Fruit fly (Drosophila melanogaster) whole organism, embryonic: Measurements from ENCODE around the gene Rab5.

ENCODE experiments used
- CG11085 ChIP-seq: fragments of 200-800 bp; sonication (Bioruptor generic); IDR thresholded peaks from 2 replicates; pipeline ENCODE4 v1.3.6; 2022; ENCODE audit warnings: missing biosample characterization, missing genetic modification characterization
- CG11247 ChIP-seq: fragments of 200-800 bp; sonication (Bioruptor generic); IDR thresholded peaks from 2 replicates; pipeline ENCODE4 v1.3.6; 2022; ENCODE audit warnings: missing biosample characterization, missing genetic modification characterization
- CG11456 ChIP-seq: fragments of 200-800 bp; sonication (Bioruptor generic); IDR thresholded peaks from 3 replicates; pipeline ENCODE4 v1.3.6; 2022; ENCODE audit warnings: missing biosample characterization, missing genetic modification characterization
- CG12659 ChIP-seq: fragments of 200-800 bp; sonication (Bioruptor generic); optimal IDR thresholded peaks from 3 replicates; lab custom pipeline; 2017; ENCODE audit warnings: mild to moderate bottlenecking, missing biosample characterization, missing genetic modification reagents, missing genetic modification characterization
- CG12769 ChIP-seq: fragments of 200-800 bp; sonication (Bioruptor generic); optimal IDR thresholded peaks from 2 replicates; lab custom pipeline; 2019; ENCODE audit warnings: missing biosample characterization, mild to moderate bottlenecking, missing genetic modification characterization, moderate library complexity
- CG13287 ChIP-seq: fragments of 200-800 bp; sonication (Bioruptor generic); IDR thresholded peaks from 2 replicates; pipeline ENCODE4 v1.3.6; 2022; ENCODE audit warnings: missing biosample characterization, missing genetic modification characterization; ENCODE audit not compliant: partially characterized antibody
- CG13775 ChIP-seq: fragments of 200-800 bp; sonication (Bioruptor generic); optimal IDR thresholded peaks from 3 replicates; lab custom pipeline; 2017; ENCODE audit warnings: missing biosample characterization, mild to moderate bottlenecking, missing genetic modification characterization
- CG1529 ChIP-seq: fragments of 200-800 bp; sonication (Bioruptor generic); optimal IDR thresholded peaks from 3 replicates; lab custom pipeline; 2018; ENCODE audit warnings: missing biosample characterization, missing genetic modification characterization
- CG15514 ChIP-seq: fragments of 200-800 bp; sonication (Bioruptor generic); optimal IDR thresholded peaks from 3 replicates; lab custom pipeline; 2017; ENCODE audit warnings: missing biosample characterization, missing genetic modification characterization, mild to moderate bottlenecking, moderate library complexity, missing genetic modification reagents
- CG15696 ChIP-seq: fragments of 200-800 bp; sonication (Bioruptor generic); optimal IDR thresholded peaks from 2 replicates; lab custom pipeline; 2019; ENCODE audit warnings: missing biosample characterization, mild to moderate bottlenecking, missing genetic modification characterization, moderate library complexity
- CG17802 ChIP-seq: fragments of 200-800 bp; sonication (Bioruptor generic); optimal IDR thresholded peaks from 2 replicates; lab custom pipeline; 2018; ENCODE audit warnings: missing biosample characterization, mild to moderate bottlenecking, missing genetic modification characterization, moderate library complexity
- CG18599 ChIP-seq: fragments of 200-800 bp; sonication (Bioruptor generic); optimal IDR thresholded peaks from 3 replicates; lab custom pipeline; 2017; ENCODE audit warnings: missing biosample characterization, missing genetic modification characterization, mild to moderate bottlenecking, moderate library complexity, missing genetic modification reagents
- CG2116 ChIP-seq: fragments of 200-800 bp; sonication (Bioruptor generic); optimal IDR thresholded peaks from 3 replicates; lab custom pipeline; 2018; ENCODE audit warnings: missing biosample characterization, mild to moderate bottlenecking, missing genetic modification characterization
- CG31441 ChIP-seq: fragments of 200-800 bp; sonication (Bioruptor generic); IDR thresholded peaks from 2 replicates; pipeline ENCODE4 v1.3.6; 2022; ENCODE audit warnings: missing biosample characterization, missing genetic modification characterization
- CG33557 ChIP-seq: fragments of 200-800 bp; sonication (Bioruptor generic); optimal IDR thresholded peaks from 2 replicates; lab custom pipeline; 2019; ENCODE audit warnings: missing biosample characterization, mild to moderate bottlenecking, missing genetic modification characterization, moderate library complexity
- CG34422 ChIP-seq: fragments of 200-800 bp; sonication (Bioruptor generic); IDR thresholded peaks from 3 replicates; pipeline ENCODE4 v1.3.6; 2022; ENCODE audit warnings: missing biosample characterization, missing genetic modification characterization
- CG3847 ChIP-seq: fragments of 200-800 bp; sonication (Bioruptor generic); IDR thresholded peaks from 2 replicates; pipeline ENCODE4 v1.3.6; 2022; ENCODE audit warnings: missing biosample characterization, missing genetic modification characterization
- CG4282 ChIP-seq: fragments of 200-800 bp; sonication (Bioruptor generic); optimal IDR thresholded peaks from 2 replicates; lab custom pipeline; 2016; ENCODE audit warnings: missing biosample characterization, missing genetic modification characterization
- CG6765 ChIP-seq: fragments of 200-800 bp; sonication (Bioruptor generic); optimal IDR thresholded peaks from 3 replicates; lab custom pipeline; 2017; ENCODE audit warnings: missing biosample characterization, mild to moderate bottlenecking, missing genetic modification characterization
- CG7928 ChIP-seq: fragments of 200-800 bp; sonication (Bioruptor generic); optimal IDR thresholded peaks from 2 replicates; lab custom pipeline; 2017; ENCODE audit warnings: missing biosample characterization, mild to moderate bottlenecking, missing genetic modification characterization
- CG8765 ChIP-seq: fragments of 200-800 bp; sonication (Bioruptor generic); IDR thresholded peaks from 2 replicates; pipeline ENCODE4 v1.3.6; 2022; ENCODE audit warnings: missing biosample characterization, missing genetic modification characterization
- CG9215 ChIP-seq: fragments of 200-800 bp; sonication (Bioruptor generic); IDR thresholded peaks from 2 replicates; pipeline ENCODE4 v1.3.6; 2022; ENCODE audit warnings: missing biosample characterization, missing genetic modification characterization
- CG9727 ChIP-seq: fragments of 200-800 bp; sonication (Bioruptor generic); optimal IDR thresholded peaks from 3 replicates; lab custom pipeline; 2017; ENCODE audit warnings: missing biosample characterization, mild to moderate bottlenecking, missing genetic modification characterization
- CG9797 ChIP-seq: fragments of 200-800 bp; sonication (Bioruptor generic); optimal IDR thresholded peaks from 3 replicates; lab custom pipeline; 2018; ENCODE audit warnings: missing biosample characterization, mild to moderate bottlenecking, missing genetic modification characterization
- CHES-1-like ChIP-seq: fragments of 200-800 bp; sonication (Bioruptor generic); optimal IDR thresholded peaks from 2 replicates; lab custom pipeline; 2016; ENCODE audit warnings: missing biosample characterization, missing genetic modification characterization
- CkIIα-i1 ChIP-seq: fragments of 200-800 bp; sonication (Bioruptor generic); IDR thresholded peaks from 2 replicates; pipeline ENCODE4 v1.3.6; 2022; ENCODE audit warnings: missing biosample characterization, missing genetic modification characterization
- D19A ChIP-seq: fragments of 200-800 bp; optimal IDR thresholded peaks from 3 replicates; lab custom pipeline; 2019; ENCODE audit warnings: missing biosample characterization, mild to moderate bottlenecking, missing genetic modification characterization, moderate library complexity
- E2f2 ChIP-seq: fragments of 200-800 bp; sonication (Bioruptor generic); IDR thresholded peaks from 2 replicates; pipeline ENCODE4 v1.3.6; 2022; ENCODE audit warnings: missing biosample characterization, missing genetic modification characterization
- Elba2 ChIP-seq: fragments of 200-800 bp; sonication (Bioruptor generic); optimal IDR thresholded peaks from 3 replicates; lab custom pipeline; 2016; ENCODE audit warnings: missing biosample characterization, missing genetic modification characterization
- Fer2 ChIP-seq: fragments of 200-800 bp; sonication (Bioruptor generic); optimal IDR thresholded peaks from 2 replicates; lab custom pipeline; 2018; ENCODE audit warnings: missing biosample characterization, mild to moderate bottlenecking, missing genetic modification characterization, moderate library complexity
- HHEX ChIP-seq: fragments of 200-800 bp; sonication (Bioruptor generic); optimal IDR thresholded peaks from 3 replicates; lab custom pipeline; 2017; ENCODE audit warnings: missing biosample characterization, mild to moderate bottlenecking, missing genetic modification characterization, missing genetic modification reagents
- HLHmδ ChIP-seq: fragments of 200-800 bp; sonication (Bioruptor generic); optimal IDR thresholded peaks from 2 replicates; lab custom pipeline; 2018; ENCODE audit warnings: missing biosample characterization, mild to moderate bottlenecking, missing genetic modification characterization, moderate library complexity
- HmgD ChIP-seq: fragments of 200-800 bp; sonication (Bioruptor generic); optimal IDR thresholded peaks from 3 replicates; lab custom pipeline; 2016; ENCODE audit warnings: missing biosample characterization, missing genetic modification characterization
- Lim3 ChIP-seq: fragments of 200-800 bp; sonication (Bioruptor generic); IDR thresholded peaks from 2 replicates; pipeline ENCODE4 v1.3.6; 2022; ENCODE audit warnings: missing biosample characterization, missing genetic modification characterization
- Opbp ChIP-seq: fragments of 200-800 bp; sonication (Bioruptor generic); IDR thresholded peaks from 3 replicates; pipeline ENCODE4 v1.3.6; 2022; ENCODE audit warnings: missing biosample characterization, missing genetic modification characterization; ENCODE audit not compliant: partially characterized antibody
- Pdp1 ChIP-seq, 2 experiments: fragments of 200-800 bp; sonication (Bioruptor generic); optimal IDR thresholded peaks; 3 replicates each; lab custom pipeline; 2016; ENCODE audit warnings: missing biosample characterization in 2 of 2, missing genetic modification characterization in 2 of 2, mild to moderate bottlenecking in 1 of 2, moderate library complexity in 1 of 2
- Sox102F ChIP-seq: fragments of 200-800 bp; sonication (Bioruptor generic); optimal IDR thresholded peaks from 2 replicates; lab custom pipeline; 2018; ENCODE audit warnings: missing biosample characterization, mild to moderate bottlenecking, missing genetic modification characterization, moderate library complexity
- Sry-δ ChIP-seq: fragments of 200-800 bp; sonication (Bioruptor generic); optimal IDR thresholded peaks from 2 replicates; lab custom pipeline; 2016; ENCODE audit warnings: missing biosample characterization, missing genetic modification characterization
- Trl ChIP-seq, 3 experiments: fragments of >200 bp in 2 of 3; fragments of 200-800 bp in 1 of 3; sonication (Bioruptor generic) in 1 of 3; optimal IDR thresholded peaks; 2 replicates in 1 of 3; 3 replicates in 2 of 3; lab custom pipeline; 2016 to 2017; ENCODE audit warnings: missing biosample characterization in 1 of 3, missing genetic modification characterization in 1 of 3
- bowl ChIP-seq: fragments of 200-800 bp; sonication (Bioruptor generic); IDR thresholded peaks from 2 replicates; pipeline ENCODE4 v1.3.6; 2022; ENCODE audit warnings: missing biosample characterization, missing genetic modification characterization
- ci ChIP-seq: fragments of 200-800 bp; sonication (Bioruptor generic); IDR thresholded peaks from 3 replicates; pipeline ENCODE4 v1.3.6; 2022; ENCODE audit warnings: missing biosample characterization, missing genetic modification characterization
- en ChIP-seq: fragments of 200-800 bp; sonication (Bioruptor generic); optimal IDR thresholded peaks from 2 replicates; lab custom pipeline; 2016; ENCODE audit warnings: missing biosample characterization, missing genetic modification characterization
- gcm ChIP-seq: fragments of 200-800 bp; sonication (Bioruptor generic); optimal IDR thresholded peaks from 2 replicates; lab custom pipeline; 2019; ENCODE audit warnings: missing biosample characterization, mild to moderate bottlenecking, missing genetic modification characterization, moderate library complexity
- jigr1 ChIP-seq: fragments of 200-800 bp; sonication (Bioruptor generic); IDR thresholded peaks from 3 replicates; pipeline ENCODE4 v1.3.6; 2022; ENCODE audit warnings: missing biosample characterization, missing genetic modification characterization
- lilli ChIP-seq: fragments of 200-800 bp; sonication (Bioruptor generic); optimal IDR thresholded peaks from 3 replicates; lab custom pipeline; 2016; ENCODE audit warnings: missing biosample characterization, missing genetic modification characterization
- sob ChIP-seq: fragments of 200-800 bp; sonication (Bioruptor generic); IDR thresholded peaks from 2 replicates; pipeline ENCODE4 v1.3.6; 2022; ENCODE audit warnings: missing biosample characterization, missing genetic modification characterization
- stwl ChIP-seq: fragments of 200-800 bp; sonication (Bioruptor generic); optimal IDR thresholded peaks from 3 replicates; lab custom pipeline; 2018; ENCODE audit warnings: missing biosample characterization, mild to moderate bottlenecking, missing genetic modification characterization, moderate library complexity
- twi ChIP-seq: fragments of 200-800 bp; optimal IDR thresholded peaks from 2 replicates; lab custom pipeline; 2019; ENCODE audit warnings: missing biosample characterization, mild to moderate bottlenecking, missing genetic modification characterization, moderate library complexity
- zen2 ChIP-seq: fragments of 200-800 bp; sonication (Bioruptor generic); IDR thresholded peaks from 3 replicates; pipeline ENCODE4 v1.3.6; 2022; ENCODE audit warnings: missing biosample characterization, missing genetic modification characterization; ENCODE audit not compliant: partially characterized antibody
- zfh2 ChIP-seq: fragments of 200-800 bp; sonication (Bioruptor generic); optimal IDR thresholded peaks from 2 replicates; lab custom pipeline; 2016; ENCODE audit warnings: missing biosample characterization, missing genetic modification characterization

The Rab5 gene

DNA sequence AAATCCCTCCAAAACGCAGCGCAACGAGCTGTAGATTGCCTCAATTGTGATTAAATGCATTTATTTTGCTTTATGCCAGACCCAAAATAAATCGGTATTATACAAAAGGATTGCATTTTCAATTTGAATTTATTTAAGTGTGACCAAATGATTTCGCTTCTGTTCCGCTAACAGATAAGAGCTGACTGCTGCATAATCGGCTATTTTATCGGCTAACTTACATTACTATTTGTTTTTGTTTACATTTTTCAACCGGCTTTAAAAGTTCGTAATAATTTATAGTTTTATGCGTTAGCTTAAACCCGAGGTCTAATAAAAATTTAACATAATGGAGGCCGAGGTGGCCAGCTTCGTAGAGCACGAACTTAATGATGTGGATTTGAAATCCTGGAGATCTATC lies 17.9 kb upstream of the Rab5 start, which contains the start of gene PIG-Wa (continued):
- TF ChIP-seq CG9797 (GFP tag; lab: Kevin White, UChicago) (peak; percentile 19), HHEX (GFP tag; lab: Kevin White, UChicago) (no peak), CG13287 (peak; percentile 62), CG15696 (tag; lab: Kevin White, UChicago) (no peak), twi (tag; lab: Kevin White, UChicago) (no peak), CG34422 (GFP tag; lab: Robert Waterston, UW) (peak; percentile 76; the same call in 2 of the 3 replicates), CG1529 (GFP tag; lab: Kevin White, UChicago) (no peak), CkIIα-i1 (GFP tag; lab: Robert Waterston, UW) (no peak), CG4282 (no peak), D19A (no peak), zen2 (no peak; the same call in 2 of the 3 replicates), CG2116 (GFP tag; lab: Kevin White, UChicago) (peak; percentile 31), CG6765 (GFP tag; lab: Kevin White, UChicago) (no peak), CG8765 (no peak), CG13775 (GFP tag; lab: Kevin White, UChicago) (no peak), stwl (tag; lab: Kevin White, UChicago) (peak; percentile 94), lilli (GFP tag; lab: Kevin White, UChicago) (no peak), CG18599 (no peak), CG9215 (GFP tag; lab: Robert Waterston, UW) (no peak), CG31441 (no peak), Pdp1 (GFP tag; optimal IDR thresholded peaks at IDR 0.05; lab: Kevin White, UChicago) (no peak), en (GFP tag; lab: Kevin White, UChicago) (no peak), CG9727 (GFP tag; lab: Kevin White, UChicago) (no peak), CG3847 (GFP tag; lab: Robert Waterston, UW) (peak; percentile 54), CG17802 (tag; lab: Kevin White, UChicago) (no peak), E2f2 (GFP tag; lab: Robert Waterston, UW) (peak; percentile 94), CG7928 (GFP tag; lab: Kevin White, UChicago) (no peak), Lim3 (GFP tag; lab: Robert Waterston, UW) (no peak), CG11247 (GFP tag; lab: Robert Waterston, UW) (no peak), Sry-δ (GFP tag; lab: Kevin White, UChicago) (peak; percentile 90), Fer2 (tag; lab: Kevin White, UChicago) (no peak), CG11456 (GFP tag; lab: Robert Waterston, UW) (no peak), Trl (optimal IDR thresholded peaks at IDR 0.05; lab: Kevin White, UChicago) (no peak), Trl (GFP tag; optimal IDR thresholded peaks at IDR 0.05; lab: Kevin White, UChicago) (peak; percentile 5), CHES-1-like (peak; percentile 7), CG11085 (GFP tag; lab: Robert Waterston, UW) (no peak), CG12659 (GFP tag; lab: Kevin White, UChicago) (peak; percentile 8), HLHmδ (GFP tag; lab: Kevin White, UChicago) (no peak), CG33557 (GFP tag; lab: Kevin White, UChicago) (no peak), Sox102F (no peak), ci (GFP tag; lab: Robert Waterston, UW) (no peak; the same call in 2 of the 3 replicates), Elba2 (GFP tag; lab: Kevin White, UChicago) (peak; percentile 82), Opbp (GFP tag; lab: Robert Waterston, UW) (peak; percentile 70; the same call in 2 of the 3 replicates), zfh2 (GFP tag; lab: Kevin White, UChicago) (no peak), jigr1 (GFP tag; lab: Robert Waterston, UW) (no peak), CG12769 (tag; lab: Kevin White, UChicago) (no peak), gcm (GFP tag; lab: Kevin White, UChicago) (no peak), HmgD (GFP tag; lab: Kevin White, UChicago) (peak; percentile 29), CG15514 (GFP tag; lab: Kevin White, UChicago) (peak; percentile 17), bowl (GFP tag; lab: Robert Waterston, UW) (no peak), sob (no peak; the same call in 1 of the 2 replicates)
